Worm (Caenorhabditis elegans): Measurements from ENCODE around the gene F40H3.1.

DNA sequence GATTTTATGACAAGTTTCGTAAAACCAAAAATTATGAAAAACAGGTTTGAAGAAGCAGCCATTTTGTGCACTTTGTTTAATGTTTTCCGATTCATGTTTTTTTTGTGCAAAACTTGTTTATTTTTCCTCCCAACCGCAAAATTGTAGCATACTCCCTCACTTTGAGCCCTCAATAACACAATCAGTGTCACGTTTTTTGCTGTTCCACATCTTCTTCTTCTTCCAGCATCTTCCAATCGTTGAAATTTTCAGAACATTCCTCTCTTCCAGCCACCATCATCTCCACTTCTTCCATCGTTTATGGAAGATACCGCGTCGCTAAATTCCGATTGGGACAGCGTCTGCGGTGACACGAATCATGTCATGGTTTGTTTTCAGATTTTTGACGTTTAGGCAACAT, 47.0 kb upstream of the F40H3.1 start, which contains the start of gene abts-3:
- TF ChIP-seq nhr-23 (tag; optimal IDR thresholded peaks at IDR 0.05): no peak
- no peak for TF ChIP-seq unc-39 (tag; optimal IDR thresholded peaks at IDR 0.05)
- no peak for TF ChIP-seq jun-1 (tag; optimal IDR thresholded peaks at IDR 0.05)
- no peak for TF ChIP-seq pha-4 (tag; optimal IDR thresholded peaks at IDR 0.05)
- no peak for TF ChIP-seq mdl-1 (tag; optimal IDR thresholded peaks at IDR 0.05)
- TF ChIP-seq unc-62 (GFP tag; optimal IDR thresholded peaks at IDR 0.05): no peak
